Worm (Caenorhabditis elegans) whole organism, midembryonic: ENCODE measurements around the gene ztf-13.

Experiments
- T22C8.4 ChIP-seq: fragments of 200-800 bp; sonication (Bioruptor generic); IDR thresholded peaks from 2 replicates; pipeline ENCODE4 v1.3.6; 2022; ENCODE audit warnings: missing genetic modification characterization, missing compliant biosample characterization
- flt-1 ChIP-seq: fragments of 200-800 bp; sonication (Bioruptor generic); IDR thresholded peaks from 2 replicates; pipeline ENCODE4 v1.3.6; 2022; ENCODE audit warnings: missing genetic modification characterization, missing compliant biosample characterization
- klf-2 ChIP-seq: fragments of 200-800 bp; sonication (Bioruptor generic); conservative IDR thresholded peaks from 2 replicates; pipeline ENCODE4 v1.3.6; 2022; ENCODE audit warnings: missing genetic modification reagents, missing genetic modification characterization, missing compliant biosample characterization
- tab-1 ChIP-seq: fragments of 200-800 bp; sonication (Bioruptor generic); IDR thresholded peaks from 2 replicates; pipeline ENCODE4 v1.3.6; 2022; ENCODE audit warnings: missing genetic modification characterization, missing compliant biosample characterization
- ztf-29 ChIP-seq: fragments of 200-800 bp; sonication (Bioruptor generic); IDR thresholded peaks from 2 replicates; pipeline ENCODE4 v1.3.6; 2022; ENCODE audit warnings: missing genetic modification reagents, missing genetic modification characterization, missing compliant biosample characterization

- no peak for TF ChIP-seq klf-2
- no peak for TF ChIP-seq flt-1 (GFP tag; lab: Robert Waterston, UW)
- TF ChIP-seq ztf-29 (GFP tag; lab: Robert Waterston, UW): no peak
- TF ChIP-seq T22C8.4 (GFP tag; lab: Robert Waterston, UW): no peak
- TF ChIP-seq tab-1 (GFP tag; lab: Robert Waterston, UW): no peak
Measured at ce11 chrX:3051315-3051993, 50.5 kb downstream of the ztf-13 start.
